Fruit fly (Drosophila melanogaster) Kc167 (cell line): ENCODE data around the gene CG6765.

ENCODE experiments used
- Myc ChIP-seq: fragments of >200 bp; optimal IDR thresholded peaks from 2 replicates; lab custom pipeline; 2017; ENCODE audit warnings: missing external identifiers
- Sin3A ChIP-seq: fragments of >200 bp; optimal IDR thresholded peaks from 2 replicates; lab custom pipeline; 2018; ENCODE audit warnings: missing external identifiers
- h ChIP-seq: fragments of >200 bp; optimal IDR thresholded peaks from 3 replicates; lab custom pipeline; 2018; ENCODE audit warnings: missing external identifiers
- insv ChIP-seq: fragments of >200 bp; optimal IDR thresholded peaks from 3 replicates; lab custom pipeline; 2018; ENCODE audit warnings: missing external identifiers
- psq ChIP-seq: fragments of >200 bp; optimal IDR thresholded peaks from 2 replicates; lab custom pipeline; 2017; ENCODE audit warnings: missing external identifiers
- ttk ChIP-seq: sonication (Bioruptor generic); optimal IDR thresholded peaks from 2 replicates; lab custom pipeline; 2017; ENCODE audit warnings: missing external identifiers

CG6765 gene

dm6 chr3L:8525691-8526421 is 13.3 kb downstream of the CG6765 start:
- TF ChIP-seq Myc (lab: Kevin White, UChicago) (no peak), ttk (lab: Kevin White, UChicago) (no peak), insv (lab: Kevin White, UChicago) (no peak), psq (no peak), Sin3A (lab: Kevin White, UChicago) (no peak), h (lab: Kevin White, UChicago) (no peak)

DNA sequence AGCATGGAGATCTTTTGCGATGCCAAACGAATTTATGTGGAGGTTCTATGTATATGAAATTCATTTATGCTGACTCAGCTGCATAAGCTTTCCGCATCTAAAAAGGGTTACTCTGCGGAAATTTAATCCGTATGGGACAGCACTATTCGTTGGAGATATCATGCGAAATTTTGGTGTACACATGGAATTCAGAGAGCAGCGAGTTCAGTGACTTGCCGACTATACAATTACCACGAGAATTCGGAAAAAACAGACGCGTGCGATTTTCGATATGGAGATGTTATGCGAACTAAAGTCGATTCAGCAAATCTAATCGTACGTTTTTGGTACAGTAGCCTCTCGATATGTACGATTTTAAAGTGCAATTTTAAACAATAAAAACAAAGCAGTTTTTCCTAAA is 15.3 kb downstream of the CG6765 start:
- TF ChIP-seq ttk (lab: Kevin White, UChicago) (no peak), Myc (lab: Kevin White, UChicago) (no peak), Sin3A (lab: Kevin White, UChicago) (no peak), insv (lab: Kevin White, UChicago) (no peak), psq (no peak), h (lab: Kevin White, UChicago) (no peak)

dm6 chr3L:8528546-8528945 is 16.0 kb downstream of the CG6765 start:
- TF ChIP-seq h (lab: Kevin White, UChicago) (no peak), insv (lab: Kevin White, UChicago) (no peak), Sin3A (lab: Kevin White, UChicago) (no peak), Myc (lab: Kevin White, UChicago) (no peak), psq (no peak), ttk (lab: Kevin White, UChicago) (no peak)

DNA sequence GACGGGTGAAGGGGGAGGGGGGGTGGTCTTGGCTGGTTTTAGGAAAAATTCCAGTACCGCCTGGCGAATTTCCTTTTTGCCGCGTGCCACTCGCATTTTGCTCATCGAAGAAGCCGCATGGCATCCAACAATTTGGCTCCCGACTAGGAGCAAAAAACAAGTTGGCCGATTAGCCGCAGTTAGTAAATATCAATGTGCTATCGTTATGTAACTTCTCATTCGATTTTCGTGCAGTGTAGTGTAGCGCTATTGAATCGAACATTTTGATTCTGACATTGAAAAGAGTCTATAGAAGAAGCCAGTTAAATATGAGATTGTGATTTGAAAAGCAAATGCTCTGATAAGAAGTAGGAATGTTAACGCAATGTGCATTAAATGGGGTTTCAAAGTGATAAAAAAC is 17.1 kb downstream of the CG6765 start:
- TF ChIP-seq insv (lab: Kevin White, UChicago): no peak
- TF ChIP-seq Myc (lab: Kevin White, UChicago): no peak
- no peak for TF ChIP-seq ttk (lab: Kevin White, UChicago)
- no peak for TF ChIP-seq Sin3A (lab: Kevin White, UChicago)
- TF ChIP-seq h (lab: Kevin White, UChicago): no peak
- TF ChIP-seq psq: no peak

- TF ChIP-seq h (lab: Kevin White, UChicago) (no peak), psq (no peak), Myc (lab: Kevin White, UChicago) (no peak), Sin3A (lab: Kevin White, UChicago) (no peak), ttk (lab: Kevin White, UChicago) (no peak), insv (lab: Kevin White, UChicago) (no peak)
These were observed 22.1 kb downstream of the CG6765 start, which contains the start of gene ergic53 for dm6 chr3L:8534386-8535306. TSS of gene ergic53 (plus strand) at chr3L:8534977.

- TF ChIP-seq Sin3A (lab: Kevin White, UChicago) (no peak), insv (lab: Kevin White, UChicago) (no peak), h (lab: Kevin White, UChicago) (no peak), ttk (lab: Kevin White, UChicago) (no peak), psq (no peak), Myc (lab: Kevin White, UChicago) (no peak)
These were observed 23.8 kb downstream of the CG6765 start for dm6 chr3L:8536387-8536786.

dm6 chr3L:8538355-8538754 is 25.8 kb downstream of the CG6765 start:
- no peak for TF ChIP-seq Myc (lab: Kevin White, UChicago)
- TF ChIP-seq insv (lab: Kevin White, UChicago): no peak
- TF ChIP-seq psq: no peak
- no peak for TF ChIP-seq h (lab: Kevin White, UChicago)
- no peak for TF ChIP-seq Sin3A (lab: Kevin White, UChicago)

DNA sequence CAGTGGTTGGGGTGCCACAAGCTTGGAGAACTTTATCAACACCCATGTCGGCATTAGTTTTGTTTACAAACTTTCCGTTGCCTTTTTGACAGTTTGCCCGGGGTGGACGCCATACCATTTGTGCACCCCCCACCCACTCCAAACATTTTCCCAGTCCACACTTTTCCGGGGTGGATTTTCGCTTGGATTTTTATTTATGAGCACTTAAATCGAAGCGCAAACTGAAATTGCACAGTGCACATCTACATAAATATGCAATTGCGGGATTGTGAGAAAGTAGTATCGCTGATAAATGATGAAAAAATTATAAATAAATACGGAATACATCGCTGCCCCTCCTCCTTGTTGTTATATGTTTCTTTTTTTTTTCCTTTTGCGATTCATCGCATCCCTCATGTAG is 27.9 kb downstream of the CG6765 start:
- TF ChIP-seq Myc (lab: Kevin White, UChicago) (no peak), h (lab: Kevin White, UChicago) (no peak), psq (no peak), insv (lab: Kevin White, UChicago) (no peak), ttk (lab: Kevin White, UChicago) (no peak), Sin3A (lab: Kevin White, UChicago) (no peak)

dm6 chr3L:8541669-8542068 is 29.1 kb downstream of the CG6765 start:
- TF ChIP-seq Sin3A (lab: Kevin White, UChicago) (no peak), ttk (lab: Kevin White, UChicago) (no peak), insv (lab: Kevin White, UChicago) (no peak), Myc (lab: Kevin White, UChicago) (no peak), h (lab: Kevin White, UChicago) (no peak), psq (no peak)

DNA sequence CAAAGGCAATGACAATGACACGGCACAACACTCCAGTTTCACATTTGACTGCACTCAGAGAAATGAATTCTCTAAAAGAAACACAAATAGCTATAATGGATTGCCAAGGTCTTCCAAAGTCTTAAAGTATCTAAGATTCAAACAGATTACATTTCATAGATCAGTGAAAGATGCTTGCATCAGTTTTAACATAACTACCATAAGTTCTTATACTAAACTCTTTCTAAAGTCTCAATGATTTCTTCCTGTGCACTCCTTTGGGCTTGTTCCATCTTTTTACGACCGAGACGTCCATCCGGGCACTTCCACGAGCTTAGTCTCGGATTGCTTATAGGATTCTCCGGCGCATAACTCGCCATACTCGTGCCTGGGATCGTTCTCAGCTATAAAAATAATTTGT is 29.6 kb downstream of the CG6765 start:
- no peak for TF ChIP-seq ttk (lab: Kevin White, UChicago)

DNA sequence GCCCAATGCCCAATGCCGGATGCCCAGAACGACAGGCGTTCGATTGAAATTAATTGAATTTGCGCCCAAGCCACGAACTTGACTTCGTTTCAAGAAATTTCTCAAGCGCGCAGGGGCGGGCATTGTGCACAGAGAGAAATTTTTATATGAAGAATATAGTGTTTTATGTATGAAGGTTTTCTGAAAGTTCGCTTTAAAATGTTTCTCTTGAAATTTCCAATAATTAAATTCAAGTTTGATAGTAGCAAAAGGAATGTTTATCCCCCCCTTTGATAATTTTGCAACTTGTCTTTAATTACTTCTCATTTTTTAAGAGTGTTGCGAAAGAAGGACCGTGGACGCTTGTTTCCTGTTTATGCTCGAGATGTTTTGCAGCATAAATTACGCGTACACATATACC is 31.3 kb downstream of the CG6765 start:
- TF ChIP-seq Myc (lab: Kevin White, UChicago) (no peak), insv (lab: Kevin White, UChicago) (no peak), h (lab: Kevin White, UChicago) (no peak), ttk (lab: Kevin White, UChicago) (no peak), psq (no peak), Sin3A (lab: Kevin White, UChicago) (no peak)
